Worm (Caenorhabditis elegans) whole organism, mixed stage, embryonic: ENCODE measurements around the gene Y22D7AL.10.
A peak's percentile ranks its signal among the peaks of the same experiment; 100 is the strongest.

ENCODE experiments used
- M03D4.4 ChIP-seq: sonication (generic microtip); optimal IDR thresholded peaks from 2 replicates; lab custom pipeline; 2017; ENCODE audit warnings: mild to moderate bottlenecking, missing genetic modification characterization, missing compliant biosample characterization
- bed-3 ChIP-seq: fragments of 200-800 bp; sonication (Bioruptor generic); optimal IDR thresholded peaks from 3 replicates; lab custom pipeline; 2018; ENCODE audit warnings: mild to moderate bottlenecking, missing genetic modification characterization, moderate library complexity, missing compliant biosample characterization
- blmp-1 ChIP-seq: fragments of 150-350 bp; optimal IDR thresholded peaks from 2 replicates; lab custom pipeline; 2014; ENCODE audit warnings: missing biosample characterization, missing genetic modification characterization
- ceh-39 ChIP-seq: fragments of 150-350 bp; optimal IDR thresholded peaks from 2 replicates; lab custom pipeline; 2014; ENCODE audit warnings: missing biosample characterization, missing genetic modification characterization
- ceh-43 ChIP-seq: fragments of 200-800 bp; sonication (Bioruptor generic); optimal IDR thresholded peaks from 2 replicates; lab custom pipeline; 2018; ENCODE audit warnings: mild to moderate bottlenecking, missing genetic modification characterization, moderate library complexity, missing compliant biosample characterization
- ceh-83 ChIP-seq: fragments of 200-800 bp; sonication (Bioruptor generic); optimal IDR thresholded peaks from 2 replicates; lab custom pipeline; 2018; ENCODE audit warnings: mild to moderate bottlenecking, missing genetic modification characterization, missing compliant biosample characterization
- ces-1 ChIP-seq: fragments of 150-350 bp; optimal IDR thresholded peaks from 2 replicates; lab custom pipeline; 2014; ENCODE audit warnings: missing biosample characterization, missing genetic modification reagents, missing genetic modification characterization
- cnd-1 ChIP-seq: fragments of 200-800 bp; sonication (Bioruptor generic); optimal IDR thresholded peaks from 2 replicates; lab custom pipeline; 2018; ENCODE audit warnings: mild to moderate bottlenecking, missing genetic modification characterization, missing compliant biosample characterization
- drap-1 ChIP-seq: fragments of 200-800 bp; sonication (Bioruptor generic); optimal IDR thresholded peaks from 3 replicates; lab custom pipeline; 2018; ENCODE audit warnings: mild to moderate bottlenecking, missing genetic modification characterization, missing compliant biosample characterization
- elt-1 ChIP-seq: sonication (generic microtip); optimal IDR thresholded peaks from 2 replicates; lab custom pipeline; 2017; ENCODE audit warnings: missing genetic modification characterization, mild to moderate bottlenecking, missing compliant biosample characterization, antibody characterized with exemption, moderate library complexity, borderline replicate concordance; ENCODE audit not compliant: insufficient read depth
- elt-3 ChIP-seq: fragments of 150-350 bp; optimal IDR thresholded peaks from 2 replicates; lab custom pipeline; 2014; ENCODE audit warnings: missing biosample characterization, missing genetic modification characterization
- flh-1 ChIP-seq: fragments of 200-800 bp; sonication (Bioruptor generic); optimal IDR thresholded peaks from 2 replicates; lab custom pipeline; 2018; ENCODE audit warnings: mild to moderate bottlenecking, missing genetic modification characterization, moderate library complexity, missing compliant biosample characterization
- ham-2 ChIP-seq: fragments of 200-800 bp; sonication (Bioruptor generic); optimal IDR thresholded peaks from 2 replicates; lab custom pipeline; 2018; ENCODE audit warnings: mild to moderate bottlenecking, missing genetic modification characterization, missing compliant biosample characterization
- hlh-1 ChIP-seq: fragments of 150-350 bp; optimal IDR thresholded peaks from 2 replicates; lab custom pipeline; 2014; ENCODE audit warnings: missing biosample characterization, missing genetic modification reagents, missing genetic modification characterization
- lin-13 ChIP-seq: fragments of 150-350 bp; optimal IDR thresholded peaks from 2 replicates; lab custom pipeline; 2014; ENCODE audit warnings: missing biosample characterization, missing genetic modification characterization
- lin-32 ChIP-seq: fragments of 200-800 bp; sonication (Bioruptor generic); optimal IDR thresholded peaks from 2 replicates; lab custom pipeline; 2018; ENCODE audit warnings: mild to moderate bottlenecking, missing genetic modification characterization, missing compliant biosample characterization
- lsy-2 ChIP-seq: fragments of 150-350 bp; optimal IDR thresholded peaks from 2 replicates; lab custom pipeline; 2014; ENCODE audit warnings: missing biosample characterization, missing genetic modification characterization
- mab-5 ChIP-seq: fragments of 150-350 bp; optimal IDR thresholded peaks from 2 replicates; lab custom pipeline; 2014; ENCODE audit warnings: missing biosample characterization, missing genetic modification characterization
- mep-1 ChIP-seq: fragments of 150-350 bp; optimal IDR thresholded peaks from 2 replicates; lab custom pipeline; 2017; ENCODE audit warnings: missing biosample characterization, missing genetic modification reagents, missing genetic modification characterization, inconsistent platforms
- mls-2 ChIP-seq: sonication (generic microtip); optimal IDR thresholded peaks from 2 replicates; lab custom pipeline; 2016; ENCODE audit warnings: mild to moderate bottlenecking, missing genetic modification characterization, moderate library complexity, missing compliant biosample characterization
- nhr-12 ChIP-seq: fragments of 150-350 bp; optimal IDR thresholded peaks from 2 replicates; lab custom pipeline; 2014; ENCODE audit warnings: missing biosample characterization, missing genetic modification characterization
- nhr-2 ChIP-seq: fragments of 150-350 bp; optimal IDR thresholded peaks from 2 replicates; lab custom pipeline; 2014; ENCODE audit warnings: missing biosample characterization, missing genetic modification characterization
- nhr-237 ChIP-seq: fragments of 150-350 bp; optimal IDR thresholded peaks from 2 replicates; lab custom pipeline; 2014; ENCODE audit warnings: missing biosample characterization, missing genetic modification characterization
- nhr-28 ChIP-seq: fragments of 150-350 bp; optimal IDR thresholded peaks from 2 replicates; lab custom pipeline; 2014; ENCODE audit warnings: missing biosample characterization, missing genetic modification characterization
- nhr-76 ChIP-seq: sonication (generic microtip); optimal IDR thresholded peaks from 2 replicates; lab custom pipeline; 2017; ENCODE audit warnings: missing biosample characterization, missing genetic modification characterization
- pha-4 ChIP-seq: fragments of 150-350 bp; optimal IDR thresholded peaks from 2 replicates; lab custom pipeline; 2018; ENCODE audit warnings: missing biosample characterization, missing genetic modification reagents, missing genetic modification characterization
- sem-2 ChIP-seq: fragments of 200-800 bp; sonication (Bioruptor generic); optimal IDR thresholded peaks from 2 replicates; lab custom pipeline; 2018; ENCODE audit warnings: mild to moderate bottlenecking, missing genetic modification characterization, missing compliant biosample characterization
- snpc-4 ChIP-seq: fragments of 150-350 bp; optimal IDR thresholded peaks from 2 replicates; lab custom pipeline; 2014; ENCODE audit warnings: missing biosample characterization, missing genetic modification characterization
- sptf-1 ChIP-seq: sonication (generic microtip); optimal IDR thresholded peaks from 2 replicates; lab custom pipeline; 2017; ENCODE audit warnings: mild to moderate bottlenecking, missing genetic modification characterization, moderate library complexity, missing compliant biosample characterization
- tbx-8 ChIP-seq: fragments of 200-800 bp; sonication (Bioruptor generic); optimal IDR thresholded peaks from 2 replicates; lab custom pipeline; 2018; ENCODE audit warnings: mild to moderate bottlenecking, missing genetic modification characterization, moderate library complexity, missing compliant biosample characterization
- unc-120 ChIP-seq: sonication (generic microtip); optimal IDR thresholded peaks from 2 replicates; lab custom pipeline; 2017; ENCODE audit warnings: missing genetic modification characterization, missing compliant biosample characterization; ENCODE audit not compliant: poor library complexity, severe bottlenecking
- unc-39 ChIP-seq: fragments of 150-350 bp; optimal IDR thresholded peaks from 2 replicates; lab custom pipeline; 2014; ENCODE audit warnings: missing biosample characterization, missing genetic modification characterization
- unc-62 ChIP-seq: fragments of 150-350 bp; optimal IDR thresholded peaks from 2 replicates; lab custom pipeline; 2014; ENCODE audit warnings: missing biosample characterization, missing genetic modification reagents, missing genetic modification characterization
- zip-8 ChIP-seq: fragments of 150-350 bp; optimal IDR thresholded peaks from 2 replicates; lab custom pipeline; 2014; ENCODE audit warnings: missing biosample characterization, missing genetic modification characterization
- ztf-11 ChIP-seq: fragments of 150-350 bp; optimal IDR thresholded peaks from 2 replicates; lab custom pipeline; 2014; ENCODE audit warnings: missing biosample characterization, missing genetic modification characterization

The Y22D7AL.10 gene

DNA sequence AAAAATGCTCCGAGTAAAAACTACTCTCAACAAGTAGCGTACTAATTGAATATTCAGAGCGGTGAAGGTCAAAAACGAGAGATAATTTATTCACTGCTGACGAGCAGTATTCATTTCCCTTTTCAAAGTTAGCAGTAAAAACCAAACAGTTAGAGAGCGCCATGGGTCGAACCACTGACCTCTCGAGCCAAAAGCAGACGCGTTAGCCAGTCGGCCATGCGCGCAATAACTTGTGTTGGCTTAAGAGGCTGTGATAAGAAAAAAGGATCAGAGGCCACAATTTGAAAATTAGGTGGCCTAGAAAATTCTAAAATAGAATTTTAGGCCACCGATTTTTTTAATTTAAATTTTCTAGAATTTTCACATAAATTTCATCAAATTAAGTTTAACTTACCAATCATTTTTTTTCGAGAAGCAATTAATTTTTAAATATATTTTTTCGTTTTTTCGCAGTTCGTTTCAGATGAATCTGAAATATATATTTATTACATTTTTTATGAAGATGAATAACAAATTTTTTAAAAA, 18.0 kb downstream of the Y22D7AL.10 start, which contains the start of gene sms-3:
TSS of gene sms-3 (minus strand) at position 475 of the 525 bp plus-strand sequence.
- no peak for TF ChIP-seq lin-32
- TF ChIP-seq blmp-1 (tag; lab: Kevin White, UChicago), result no peak
- no peak for TF ChIP-seq cnd-1 (tag; lab: Kevin White, UChicago)
- TF ChIP-seq drap-1 (GFP tag; lab: Kevin White, UChicago), result peak; percentile 2
- TF ChIP-seq M03D4.4 (tag; lab: Kevin White, UChicago), result peak; percentile 32
- TF ChIP-seq flh-1 (GFP tag; lab: Kevin White, UChicago), result no peak
- no peak for TF ChIP-seq ceh-83
- peak; percentile 18 for TF ChIP-seq sptf-1 (tag; lab: Kevin White, UChicago)
- no peak for TF ChIP-seq tbx-8 (GFP tag; lab: Kevin White, UChicago)
- peak; percentile 5 for TF ChIP-seq lin-13

DNA sequence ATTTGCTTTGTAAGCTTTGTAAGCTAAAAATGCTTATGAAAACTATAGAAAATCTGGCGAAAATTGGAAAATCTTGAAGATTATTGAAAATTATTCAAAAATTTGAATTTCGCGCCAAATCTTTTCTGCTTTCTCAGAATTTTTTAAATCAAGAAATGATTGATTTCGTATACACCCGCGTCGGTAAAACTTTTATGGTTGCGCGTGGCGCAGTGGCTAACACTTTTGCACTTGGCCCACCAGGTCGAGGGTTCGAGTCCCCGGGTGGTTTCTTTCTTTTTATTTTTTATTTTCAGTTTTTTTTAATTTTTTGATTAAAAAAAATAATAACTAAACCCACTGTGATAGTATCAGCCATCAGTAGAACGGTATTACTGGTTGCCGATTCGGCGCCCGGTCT, 19.8 kb downstream of the Y22D7AL.10 start:
- no peak for TF ChIP-seq cnd-1 (tag; lab: Kevin White, UChicago)
- no peak for TF ChIP-seq nhr-2 (tag; lab: Kevin White, UChicago)
- TF ChIP-seq drap-1 (GFP tag; lab: Kevin White, UChicago), result no peak
- no peak for TF ChIP-seq unc-120 (tag; lab: Kevin White, UChicago)
- TF ChIP-seq sptf-1 (tag; lab: Kevin White, UChicago), result no peak
- TF ChIP-seq, all 35 proteins: peak for 0

DNA sequence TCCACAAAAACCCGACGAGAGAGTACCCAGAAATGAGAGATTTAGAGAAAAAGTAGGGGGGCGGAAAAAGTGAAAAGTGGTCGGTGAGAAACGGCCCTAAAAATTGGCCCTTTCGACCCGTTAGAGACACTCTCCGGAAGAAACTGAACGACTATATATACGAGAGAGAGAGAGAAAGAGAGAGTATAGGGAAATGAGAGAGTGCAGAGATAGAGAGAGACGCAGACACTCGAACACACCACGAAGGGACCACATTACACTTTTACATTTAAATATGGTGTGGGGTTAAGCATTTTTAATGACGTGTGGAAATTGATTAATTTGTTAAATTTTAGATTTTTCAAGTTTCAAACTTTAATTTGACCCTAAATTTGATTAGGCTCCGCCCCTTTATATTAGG, 27.0 kb downstream of the Y22D7AL.10 start:
- TF ChIP-seq pha-4 (no peak), M03D4.4 (tag; lab: Kevin White, UChicago) (no peak), elt-3 (no peak), ham-2 (GFP tag; lab: Kevin White, UChicago) (no peak), sem-2 (GFP tag; lab: Kevin White, UChicago) (no peak), nhr-12 (tag; lab: Kevin White, UChicago) (no peak), nhr-76 (tag; lab: Kevin White, UChicago) (no peak), cnd-1 (tag; lab: Kevin White, UChicago) (no peak), bed-3 (GFP tag; lab: Kevin White, UChicago) (no peak), sptf-1 (tag; lab: Kevin White, UChicago) (no peak), mab-5 (no peak), nhr-237 (no peak), flh-1 (GFP tag; lab: Kevin White, UChicago) (no peak), ceh-83 (peak; percentile 16), unc-62 (GFP tag; lab: Kevin White, UChicago) (peak; percentile 13), drap-1 (GFP tag; lab: Kevin White, UChicago) (peak; percentile 13), lsy-2 (tag; lab: Kevin White, UChicago) (peak; percentile 13), zip-8 (tag; lab: Kevin White, UChicago) (no peak), blmp-1 (tag; lab: Kevin White, UChicago) (no peak), snpc-4 (no peak), ceh-43 (GFP tag; lab: Kevin White, UChicago) (no peak), mep-1 (tag; lab: Kevin White, UChicago) (peak; percentile 59), hlh-1 (tag; lab: Kevin White, UChicago) (peak; percentile 30), ces-1 (peak; percentile 68), lin-13 (no peak), mls-2 (no peak), tbx-8 (GFP tag; lab: Kevin White, UChicago) (no peak), ceh-39 (tag; lab: Kevin White, UChicago) (no peak), unc-120 (tag; lab: Kevin White, UChicago) (peak; percentile 68), nhr-28 (tag; lab: Kevin White, UChicago) (no peak), ztf-11 (tag; lab: Kevin White, UChicago) (no peak), nhr-2 (tag; lab: Kevin White, UChicago) (peak; percentile 34), unc-39 (no peak), lin-32 (no peak), elt-1 (tag; lab: Kevin White, UChicago) (no peak)
